Worm (Caenorhabditis elegans) whole organism, L1 larva: ENCODE data around the gene C43G2.3.

Experiments used
- C34B4.2 ChIP-seq: sonication (generic microtip); optimal IDR thresholded peaks from 2 replicates; lab custom pipeline; 2017; ENCODE audit warnings: mild to moderate bottlenecking, missing genetic modification characterization, missing compliant biosample characterization
- F16B12.6 ChIP-seq: fragments of 150-350 bp; optimal IDR thresholded peaks from 2 replicates; lab custom pipeline; 2014; ENCODE audit warnings: missing biosample characterization, missing genetic modification characterization
- Y116A8C.19 ChIP-seq: sonication (generic microtip); optimal IDR thresholded peaks from 2 replicates; lab custom pipeline; 2016; ENCODE audit warnings: missing compliant biosample characterization, missing genetic modification characterization, borderline replicate concordance
- ceh-8 ChIP-seq: fragments of 200-800 bp; sonication (Bioruptor generic); optimal IDR thresholded peaks from 2 replicates; lab custom pipeline; 2018; ENCODE audit warnings: mild to moderate bottlenecking, missing genetic modification characterization, moderate library complexity, missing compliant biosample characterization
- ceh-88 ChIP-seq: fragments of 200-800 bp; sonication (Bioruptor generic); IDR thresholded peaks from 2 replicates; pipeline ENCODE4 v1.3.6; 2022; ENCODE audit warnings: missing genetic modification characterization, missing compliant biosample characterization
- efl-1 ChIP-seq, 4 experiments: fragments of 150-350 bp; optimal IDR thresholded peaks in 3 of 4; peaks in 1 of 4; 1 replicate in 1 of 4; 2 replicates in 3 of 4; lab custom pipeline; 2014; ENCODE audit warnings: missing biosample characterization in 2 of 4, missing genetic modification characterization in 2 of 4, missing genetic modification reagents in 2 of 4
- egl-13 ChIP-seq: sonication (generic microtip); optimal IDR thresholded peaks from 2 replicates; lab custom pipeline; 2016; ENCODE audit warnings: missing genotype, missing genetic modification reagents, missing genetic modification characterization, missing compliant biosample characterization
- egl-27 ChIP-seq, 2 experiments: fragments of 150-350 bp in 1 of 2; sonication (generic microtip); optimal IDR thresholded peaks; 3 replicates each; lab custom pipeline; 2017 to 2018; ENCODE audit warnings: missing biosample characterization in 2 of 2, missing genetic modification characterization in 2 of 2, missing genetic modification reagents in 2 of 2
- elt-2 ChIP-seq: sonication (generic microtip); optimal IDR thresholded peaks from 2 replicates; lab custom pipeline; 2016; ENCODE audit warnings: missing genetic modification characterization, mild to moderate bottlenecking, inconsistent platforms, missing compliant biosample characterization, missing genetic modification reagents
- elt-3 ChIP-seq, 6 experiments: fragments of 150-350 bp in 1 of 6; sonication (generic microtip); optimal IDR thresholded peaks; 2 replicates each; lab custom pipeline; 2017 to 2018; ENCODE audit warnings: missing biosample characterization in 6 of 6, missing genetic modification characterization in 6 of 6, inconsistent platforms in 1 of 6
- ets-5 ChIP-seq: fragments of 200-800 bp; sonication (Bioruptor generic); IDR thresholded peaks from 2 replicates; pipeline ENCODE4 v1.3.6; 2022; ENCODE audit warnings: missing genetic modification characterization, missing compliant biosample characterization
- fkh-10 ChIP-seq: sonication (generic microtip); optimal IDR thresholded peaks from 2 replicates; lab custom pipeline; 2017; ENCODE audit warnings: missing biosample characterization, missing genetic modification reagents, missing genetic modification characterization
- fkh-4 ChIP-seq: sonication (generic microtip); optimal IDR thresholded peaks from 2 replicates; lab custom pipeline; 2016; ENCODE audit warnings: missing compliant biosample characterization, missing genetic modification characterization, borderline replicate concordance
- fos-1 ChIP-seq: fragments of 150-350 bp; optimal IDR thresholded peaks from 2 replicates; lab custom pipeline; 2014; ENCODE audit warnings: missing biosample characterization, missing genetic modification characterization
- hpl-2 ChIP-seq: fragments of 150-350 bp; optimal IDR thresholded peaks from 2 replicates; lab custom pipeline; 2014; ENCODE audit warnings: missing biosample characterization, missing genetic modification reagents, missing genetic modification characterization
- irx-1 ChIP-seq: sonication (generic microtip); optimal IDR thresholded peaks from 2 replicates; lab custom pipeline; 2016; ENCODE audit warnings: missing genetic modification characterization, missing compliant biosample characterization
- isw-1 ChIP-seq: fragments of 200-800 bp; sonication (Bioruptor generic); IDR thresholded peaks from 2 replicates; pipeline ENCODE4 v1.3.6; 2022; ENCODE audit warnings: missing genetic modification characterization, missing compliant biosample characterization
- jun-1 ChIP-seq: fragments of 150-350 bp; optimal IDR thresholded peaks from 2 replicates; lab custom pipeline; 2014; ENCODE audit warnings: missing biosample characterization, missing genetic modification reagents, missing genetic modification characterization
- lin-14 ChIP-seq: fragments of 200-800 bp; sonication (Bioruptor generic); optimal IDR thresholded peaks from 2 replicates; lab custom pipeline; 2018; ENCODE audit warnings: mild to moderate bottlenecking, missing genetic modification characterization, moderate library complexity, missing compliant biosample characterization
- lin-35 ChIP-seq, 2 experiments: fragments of 150-350 bp; optimal IDR thresholded peaks; 2 replicates each; lab custom pipeline; 2014; ENCODE audit warnings: missing biosample characterization in 2 of 2, missing genetic modification characterization in 2 of 2, missing genetic modification reagents in 2 of 2
- lin-39 ChIP-seq: fragments of 150-350 bp; optimal IDR thresholded peaks from 2 replicates; lab custom pipeline; 2014; ENCODE audit warnings: missing biosample characterization, missing genetic modification reagents, missing genetic modification characterization
- lsy-2 ChIP-seq, 2 experiments: fragments of 150-350 bp; optimal IDR thresholded peaks; 2 replicates each; lab custom pipeline; 2014; ENCODE audit warnings: missing biosample characterization in 2 of 2, missing genetic modification characterization in 2 of 2
- mab-9 ChIP-seq: fragments of 200-800 bp; sonication (Bioruptor generic); IDR thresholded peaks from 2 replicates; pipeline ENCODE4 v1.3.6; 2022; ENCODE audit warnings: missing genetic modification reagents, missing genetic modification characterization, missing compliant biosample characterization
- mdl-1 ChIP-seq, 2 experiments: fragments of 150-350 bp; optimal IDR thresholded peaks; 2 replicates each; lab custom pipeline; 2014 to 2017; ENCODE audit warnings: missing biosample characterization in 2 of 2, missing genetic modification characterization in 2 of 2, inconsistent platforms in 1 of 2
- mef-2 ChIP-seq: fragments of 150-350 bp; optimal IDR thresholded peaks from 2 replicates; lab custom pipeline; 2014; ENCODE audit warnings: missing biosample characterization, missing genetic modification characterization
- mep-1 ChIP-seq: fragments of 150-350 bp; optimal IDR thresholded peaks from 2 replicates; lab custom pipeline; 2014; ENCODE audit warnings: missing biosample characterization, missing genetic modification characterization
- nhr-11 ChIP-seq: fragments of 150-350 bp; optimal IDR thresholded peaks from 2 replicates; lab custom pipeline; 2014; ENCODE audit warnings: missing biosample characterization, missing genetic modification characterization
- nhr-12 ChIP-seq: sonication (generic microtip); optimal IDR thresholded peaks from 2 replicates; lab custom pipeline; 2017; ENCODE audit warnings: missing biosample characterization, missing genetic modification characterization
- nhr-19 ChIP-seq: fragments of 200-800 bp; sonication (Bioruptor generic); conservative IDR thresholded peaks from 2 replicates; pipeline ENCODE4 v1.3.6; 2022; ENCODE audit warnings: missing genetic modification characterization, missing compliant biosample characterization
- nhr-20 ChIP-seq: sonication (generic microtip); optimal IDR thresholded peaks from 2 replicates; lab custom pipeline; 2016; ENCODE audit warnings: mild to moderate bottlenecking, missing genetic modification characterization, missing compliant biosample characterization
- nhr-237 ChIP-seq: fragments of 150-350 bp; optimal IDR thresholded peaks from 2 replicates; lab custom pipeline; 2014; ENCODE audit warnings: missing biosample characterization, missing genetic modification characterization
- nhr-71 ChIP-seq: sonication (generic microtip); optimal IDR thresholded peaks from 2 replicates; lab custom pipeline; 2016; ENCODE audit warnings: mild to moderate bottlenecking, missing genetic modification characterization, moderate library complexity, missing compliant biosample characterization
- nhr-84 ChIP-seq: sonication (generic microtip); optimal IDR thresholded peaks from 2 replicates; lab custom pipeline; 2017; ENCODE audit warnings: missing biosample characterization, missing genetic modification characterization
- sox-4 ChIP-seq: sonication (generic microtip); optimal IDR thresholded peaks from 2 replicates; lab custom pipeline; 2016; ENCODE audit warnings: missing genetic modification characterization, missing compliant biosample characterization
- swsn-7 ChIP-seq: sonication (generic microtip); optimal IDR thresholded peaks from 2 replicates; lab custom pipeline; 2016; ENCODE audit warnings: missing genetic modification characterization, missing compliant biosample characterization
- tlp-1 ChIP-seq: fragments of 150-350 bp; optimal IDR thresholded peaks from 2 replicates; lab custom pipeline; 2014; ENCODE audit warnings: missing biosample characterization, missing genetic modification characterization
- unc-130 ChIP-seq: fragments of 150-350 bp; optimal IDR thresholded peaks from 2 replicates; lab custom pipeline; 2017; ENCODE audit warnings: missing biosample characterization, missing genetic modification characterization, inconsistent platforms
- unc-98 ChIP-seq: fragments of 200-800 bp; sonication (Bioruptor generic); IDR thresholded peaks from 2 replicates; pipeline ENCODE4 v1.3.6; 2022; ENCODE audit warnings: missing genetic modification characterization, missing compliant biosample characterization
- vab-15 ChIP-seq: sonication (generic microtip); optimal IDR thresholded peaks from 2 replicates; lab custom pipeline; 2017; ENCODE audit warnings: missing genotype, mild to moderate bottlenecking, missing genetic modification characterization, missing compliant biosample characterization
- zag-1 ChIP-seq: fragments of 150-350 bp; optimal IDR thresholded peaks from 2 replicates; lab custom pipeline; 2014; ENCODE audit warnings: missing biosample characterization, missing genetic modification characterization
- zip-4 ChIP-seq: fragments of 200-800 bp; sonication (Bioruptor generic); optimal IDR thresholded peaks from 2 replicates; lab custom pipeline; 2018; ENCODE audit warnings: mild to moderate bottlenecking, missing genetic modification characterization, moderate library complexity, missing compliant biosample characterization
- ztf-11 ChIP-seq, 2 experiments: sonication (generic microtip); optimal IDR thresholded peaks; 2 replicates each; lab custom pipeline; 2016 to 2017; ENCODE audit warnings: missing genetic modification characterization in 2 of 2, missing biosample characterization in 1 of 2, missing compliant biosample characterization in 1 of 2
- ztf-4 ChIP-seq: fragments of 150-350 bp; optimal IDR thresholded peaks from 2 replicates; lab custom pipeline; 2014; ENCODE audit warnings: missing biosample characterization, missing genetic modification characterization

C43G2.3 gene

DNA sequence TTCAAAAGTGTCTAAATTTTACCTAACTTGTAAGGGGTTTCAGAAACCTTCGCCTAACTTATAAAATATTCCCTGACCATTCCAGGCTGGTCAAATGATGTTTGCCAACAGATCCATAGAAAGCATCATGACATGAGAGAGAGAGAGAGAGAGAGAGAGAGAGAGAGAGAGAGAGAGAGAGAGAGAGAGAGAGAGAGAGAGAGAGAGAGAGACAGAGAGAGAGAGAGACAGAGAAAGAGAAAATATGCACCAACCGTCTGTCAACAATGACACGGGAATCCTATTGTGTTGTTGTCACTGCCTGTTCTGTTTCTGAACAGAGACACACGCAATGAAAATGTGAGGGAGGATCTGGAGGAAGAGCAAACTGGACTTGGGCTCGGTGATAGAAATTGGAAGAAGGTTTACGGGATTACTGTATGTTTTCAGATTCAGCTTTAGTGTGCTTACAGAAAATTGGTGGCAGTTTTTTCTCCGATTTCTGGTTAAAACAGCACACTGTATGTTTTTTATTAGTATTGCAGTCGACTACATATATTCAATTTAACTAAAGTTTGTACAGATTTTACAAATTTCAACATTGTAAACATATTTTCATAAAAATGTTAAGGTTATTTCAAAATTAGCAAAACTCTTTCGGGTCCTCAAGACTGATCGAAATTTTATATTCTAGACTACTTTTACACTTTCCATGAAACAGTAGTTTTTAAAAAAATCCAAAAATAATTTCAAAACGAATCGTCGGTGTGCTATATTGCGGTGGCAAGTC is 1.9 kb upstream of the C43G2.3 start:
- TF ChIP-seq mab-9 (GFP tag; lab: Robert Waterston, UW) (no peak), zip-4 (GFP tag; lab: Kevin White, UChicago) (no peak), mep-1 (tag; lab: Kevin White, UChicago) (peak; percentile 40), ztf-4 (tag; lab: Kevin White, UChicago) (no peak), F16B12.6 (tag; lab: Kevin White, UChicago) (no peak), unc-130 (tag; lab: Kevin White, UChicago) (no peak), C34B4.2 (tag; lab: Kevin White, UChicago) (no peak), mdl-1 (tag; optimal IDR thresholded peaks at IDR 0.05; lab: Kevin White, UChicago) (no peak), nhr-71 (tag; lab: Kevin White, UChicago) (no peak), nhr-19 (GFP tag; lab: Robert Waterston, UW) (no peak), ets-5 (no peak), ceh-88 (GFP tag; lab: Robert Waterston, UW) (no peak), hpl-2 (GFP tag; lab: Kevin White, UChicago) (no peak), tlp-1 (tag; lab: Kevin White, UChicago) (no peak), fkh-10 (GFP tag; lab: Kevin White, UChicago) (no peak), egl-13 (tag; lab: Kevin White, UChicago) (no peak), isw-1 (GFP tag; lab: Robert Waterston, UW) (no peak), irx-1 (no peak), Y116A8C.19 (tag; lab: Kevin White, UChicago) (no peak), lin-35 (GFP tag; optimal IDR thresholded peaks at IDR 0.05; lab: Kevin White, UChicago) (peak in 1 of 2 experiments; percentile 47), zag-1 (no peak), elt-2 (no peak), nhr-12 (no peak), efl-1 (optimal IDR thresholded peaks at IDR 0.05; lab: Kevin White, UChicago) (peak; percentile 12 to 27), efl-1 (GFP tag; optimal IDR thresholded peaks at IDR 0.05 in 1 of 2; lab: Kevin White, UChicago) (no peak), egl-27 (tag; optimal IDR thresholded peaks at IDR 0.05; lab: Kevin White, UChicago) (no peak), nhr-11 (no peak), nhr-20 (tag; lab: Kevin White, UChicago) (no peak), unc-98 (GFP tag; lab: Robert Waterston, UW) (no peak), lsy-2 (tag; optimal IDR thresholded peaks at IDR 0.05; lab: Kevin White, UChicago) (no peak), jun-1 (tag; lab: Kevin White, UChicago) (peak; percentile 14), lin-39 (tag; lab: Kevin White, UChicago) (no peak), swsn-7 (tag; lab: Kevin White, UChicago) (no peak), ceh-8 (GFP tag; lab: Kevin White, UChicago) (no peak), nhr-84 (tag; lab: Kevin White, UChicago) (no peak), sox-4 (tag; lab: Kevin White, UChicago) (no peak), ztf-11 (tag; optimal IDR thresholded peaks at IDR 0.05; lab: Kevin White, UChicago) (no peak), mef-2 (tag; lab: Kevin White, UChicago) (no peak), fkh-4 (tag; lab: Kevin White, UChicago) (no peak), nhr-237 (tag; lab: Kevin White, UChicago) (no peak), fos-1 (tag; lab: Kevin White, UChicago) (no peak), vab-15 (tag; lab: Kevin White, UChicago) (no peak), lin-14 (GFP tag; lab: Kevin White, UChicago) (peak; percentile 13), elt-3 (tag; optimal IDR thresholded peaks at IDR 0.05; lab: Kevin White, UChicago) (no peak)
